Fruit fly (Drosophila melanogaster) whole organism, wandering third instar larva: Measurements from ENCODE around the gene CG8097.
A peak's percentile ranks its signal among the peaks of the same experiment; 100 is the strongest.

ENCODE experiments used
- CG32264 ChIP-seq: fragments of 200-800 bp; sonication (Bioruptor generic); optimal IDR thresholded peaks from 2 replicates; lab custom pipeline; 2016; ENCODE audit warnings: missing biosample characterization, missing genetic modification characterization
- CG9705 ChIP-seq: fragments of 200-800 bp; sonication (Bioruptor generic); optimal IDR thresholded peaks from 2 replicates; lab custom pipeline; 2018; ENCODE audit warnings: missing biosample characterization, mild to moderate bottlenecking, missing genetic modification characterization
- CrebA ChIP-seq: fragments of 200-800 bp; sonication (Bioruptor generic); optimal IDR thresholded peaks from 2 replicates; lab custom pipeline; 2016; ENCODE audit warnings: missing biosample characterization, mild to moderate bottlenecking, missing genetic modification characterization, borderline replicate concordance
- Dfd ChIP-seq: fragments of >200 bp; optimal IDR thresholded peaks from 2 replicates; lab custom pipeline; 2017; ENCODE audit warnings: missing biosample characterization, missing genetic modification characterization
- GATAd ChIP-seq: sonication (Bioruptor generic); optimal IDR thresholded peaks from 2 replicates; lab custom pipeline; 2016; ENCODE audit warnings: missing biosample characterization, missing genetic modification characterization
- N ChIP-seq: fragments of >200 bp; optimal IDR thresholded peaks from 2 replicates; lab custom pipeline; 2018; ENCODE audit warnings: missing biosample characterization, missing external identifiers, missing genetic modification characterization
- OdsH ChIP-seq: fragments of 200-800 bp; sonication (Bioruptor generic); optimal IDR thresholded peaks from 2 replicates; lab custom pipeline; 2016; ENCODE audit warnings: missing biosample characterization, mild to moderate bottlenecking, missing genetic modification characterization
- Vsx2 ChIP-seq: fragments of 200-300, 225-300 bp; sonication (Bioruptor generic); optimal IDR thresholded peaks from 2 replicates; lab custom pipeline; 2018; ENCODE audit warnings: missing biosample characterization, missing genetic modification characterization; ENCODE audit not compliant: partially characterized antibody
- dsf ChIP-seq: sonication (Bioruptor generic); optimal IDR thresholded peaks from 2 replicates; lab custom pipeline; 2016; ENCODE audit warnings: missing biosample characterization, missing genetic modification characterization, borderline replicate concordance
- h ChIP-seq: fragments of 200-800 bp; sonication (Bioruptor generic); optimal IDR thresholded peaks from 3 replicates; lab custom pipeline; 2016; ENCODE audit warnings: missing biosample characterization, mild to moderate bottlenecking, missing genetic modification characterization
- jim ChIP-seq: fragments of 175-275, 200-325 bp; sonication (Bioruptor generic); optimal IDR thresholded peaks from 2 replicates; lab custom pipeline; 2016; ENCODE audit warnings: missing biosample characterization, mild to moderate bottlenecking, missing genetic modification characterization
- lola ChIP-seq: fragments of >200 bp; optimal IDR thresholded peaks from 2 replicates; lab custom pipeline; 2017; ENCODE audit warnings: missing biosample characterization, missing genetic modification characterization
- psq ChIP-seq: fragments of 200-800 bp; sonication (Bioruptor generic); optimal IDR thresholded peaks from 3 replicates; lab custom pipeline; 2017; ENCODE audit warnings: missing biosample characterization, mild to moderate bottlenecking, missing genetic modification characterization, moderate library complexity
- usp ChIP-seq: fragments of >200 bp; optimal IDR thresholded peaks from 2 replicates; lab custom pipeline; 2017; ENCODE audit warnings: missing biosample characterization, missing genetic modification characterization

DNA sequence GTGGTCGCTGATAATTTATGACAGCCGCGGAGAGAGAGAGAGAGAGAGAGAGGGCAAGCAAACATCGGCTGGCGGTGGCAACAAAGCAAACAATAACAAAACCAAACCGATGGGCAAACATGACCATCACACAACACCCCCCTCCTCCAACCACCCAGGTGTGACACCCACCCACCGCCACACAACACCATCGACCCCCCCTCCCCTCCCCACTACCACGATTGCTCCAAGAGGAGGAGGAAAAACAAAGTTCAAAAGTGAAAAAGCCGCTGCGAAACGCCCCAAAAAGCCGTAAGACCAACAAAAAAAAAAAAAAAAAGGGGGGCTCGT is 36.6 kb downstream of the CG8097 start:
- TF ChIP-seq N (GFP tag; lab: Kevin White, UChicago) = no peak
- no peak for TF ChIP-seq CrebA (GFP tag; lab: Kevin White, UChicago)
- no peak for TF ChIP-seq OdsH (GFP tag; lab: Kevin White, UChicago)
- no peak for TF ChIP-seq jim (GFP tag; lab: Kevin White, UChicago)
- no peak for TF ChIP-seq CG9705
- TF ChIP-seq dsf (GFP tag; lab: Kevin White, UChicago) = no peak
- no peak for TF ChIP-seq GATAd
- no peak for TF ChIP-seq CG32264 (GFP tag; lab: Kevin White, UChicago)
- no peak for TF ChIP-seq h (GFP tag; lab: Kevin White, UChicago)
- no peak for TF ChIP-seq Vsx2
- TF ChIP-seq lola = no peak
- peak; percentile 29 for TF ChIP-seq Dfd (GFP tag; lab: Kevin White, UChicago)
- TF ChIP-seq psq (GFP tag; lab: Kevin White, UChicago) = no peak
- TF ChIP-seq usp (GFP tag; lab: Kevin White, UChicago) = no peak
